Fruit fly (Drosophila melanogaster) Kc167 (cell line): ENCODE results near the gene Pdxk.

Experiments
- Myc ChIP-seq: fragments of >200 bp; optimal IDR thresholded peaks from 2 replicates; lab custom pipeline; 2017; ENCODE audit warnings: missing external identifiers
- Sin3A ChIP-seq: fragments of >200 bp; optimal IDR thresholded peaks from 2 replicates; lab custom pipeline; 2018; ENCODE audit warnings: missing external identifiers
- h ChIP-seq: fragments of >200 bp; optimal IDR thresholded peaks from 3 replicates; lab custom pipeline; 2018; ENCODE audit warnings: missing external identifiers
- insv ChIP-seq: fragments of >200 bp; optimal IDR thresholded peaks from 3 replicates; lab custom pipeline; 2018; ENCODE audit warnings: missing external identifiers
- psq ChIP-seq: fragments of >200 bp; optimal IDR thresholded peaks from 2 replicates; lab custom pipeline; 2017; ENCODE audit warnings: missing external identifiers
- ttk ChIP-seq: sonication (Bioruptor generic); optimal IDR thresholded peaks from 2 replicates; lab custom pipeline; 2017; ENCODE audit warnings: missing external identifiers

Pdxk gene

DNA sequence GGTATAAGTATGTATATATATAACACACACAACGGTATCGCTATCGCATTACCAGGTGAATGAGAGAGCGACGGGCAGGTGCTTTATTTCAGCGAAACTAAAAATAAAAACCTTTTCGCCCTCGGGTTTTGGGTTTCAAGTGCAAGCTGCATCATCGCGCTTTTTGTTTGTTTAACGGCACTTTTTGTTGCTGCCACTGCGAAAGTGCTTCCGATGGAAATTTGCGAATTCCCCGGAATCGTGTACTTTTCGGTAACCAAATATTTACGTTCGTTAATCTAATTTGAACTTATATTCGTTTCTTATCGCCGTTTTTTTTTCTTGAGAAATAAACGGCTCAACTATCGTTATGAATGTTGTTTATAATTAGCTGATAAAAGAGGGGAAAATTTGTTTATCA lies 35.9 kb downstream of the Pdxk start:
- TF ChIP-seq h (lab: Kevin White, UChicago) (no peak), Myc (no peak), psq (lab: Kevin White, UChicago) (no peak), insv (lab: Kevin White, UChicago) (no peak), Sin3A (lab: Kevin White, UChicago) (no peak), ttk (no peak)

DNA sequence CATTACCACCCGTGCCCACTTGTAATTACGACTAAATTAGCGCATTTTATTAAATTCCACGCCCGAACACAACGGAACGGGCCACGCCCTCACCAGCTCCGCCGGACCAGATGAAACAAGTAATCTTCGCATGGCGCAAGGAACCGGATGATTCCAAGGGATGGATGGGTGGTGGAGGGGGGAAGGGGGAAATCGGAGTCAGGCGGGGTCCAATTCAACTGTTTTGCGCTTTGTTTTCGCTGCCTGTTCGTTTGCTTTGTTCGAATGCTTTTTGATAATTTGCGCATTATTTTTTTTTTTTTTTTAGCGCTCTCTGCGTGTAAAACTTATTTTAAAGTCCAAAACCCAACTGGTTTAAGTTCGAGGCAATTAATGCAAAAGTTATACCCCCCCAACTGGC lies 36.6 kb downstream of the Pdxk start:
- no peak for TF ChIP-seq insv (lab: Kevin White, UChicago)
- no peak for TF ChIP-seq h (lab: Kevin White, UChicago)
- TF ChIP-seq psq (lab: Kevin White, UChicago) = no peak
- no peak for TF ChIP-seq Myc
- TF ChIP-seq Sin3A (lab: Kevin White, UChicago) = no peak
- TF ChIP-seq ttk = no peak

dm6 chr3L:9397156-9397555 lies 37.0 kb downstream of the Pdxk start:
- TF ChIP-seq psq (lab: Kevin White, UChicago) (no peak), insv (lab: Kevin White, UChicago) (no peak), h (lab: Kevin White, UChicago) (no peak), Myc (no peak), ttk (no peak), Sin3A (lab: Kevin White, UChicago) (no peak)

DNA sequence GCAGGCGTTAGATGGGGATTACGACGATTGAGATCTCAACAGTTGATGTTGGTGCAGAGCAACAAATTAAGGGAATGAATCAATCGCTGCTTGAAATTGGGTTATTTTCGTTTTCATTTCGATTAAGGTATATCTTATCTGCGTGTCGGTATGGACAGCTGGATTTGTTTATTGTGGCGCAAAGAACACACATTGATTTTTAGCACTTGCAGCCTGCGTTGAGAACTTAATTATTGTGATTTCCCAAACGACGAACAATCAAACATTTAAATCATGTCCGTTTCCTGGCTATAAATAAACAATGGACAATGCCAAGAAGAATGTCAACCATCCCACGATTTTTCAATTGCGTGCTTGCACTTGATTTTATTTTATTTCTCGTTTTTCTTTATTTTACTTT lies 37.9 kb downstream of the Pdxk start:
- TF ChIP-seq Myc = no peak
- TF ChIP-seq Sin3A (lab: Kevin White, UChicago) = no peak

dm6 chr3L:9398435-9398981 lies 38.4 kb downstream of the Pdxk start:
- TF ChIP-seq h (lab: Kevin White, UChicago) (no peak), insv (lab: Kevin White, UChicago) (no peak), Myc (no peak), Sin3A (lab: Kevin White, UChicago) (no peak), psq (lab: Kevin White, UChicago) (no peak), ttk (no peak)

DNA sequence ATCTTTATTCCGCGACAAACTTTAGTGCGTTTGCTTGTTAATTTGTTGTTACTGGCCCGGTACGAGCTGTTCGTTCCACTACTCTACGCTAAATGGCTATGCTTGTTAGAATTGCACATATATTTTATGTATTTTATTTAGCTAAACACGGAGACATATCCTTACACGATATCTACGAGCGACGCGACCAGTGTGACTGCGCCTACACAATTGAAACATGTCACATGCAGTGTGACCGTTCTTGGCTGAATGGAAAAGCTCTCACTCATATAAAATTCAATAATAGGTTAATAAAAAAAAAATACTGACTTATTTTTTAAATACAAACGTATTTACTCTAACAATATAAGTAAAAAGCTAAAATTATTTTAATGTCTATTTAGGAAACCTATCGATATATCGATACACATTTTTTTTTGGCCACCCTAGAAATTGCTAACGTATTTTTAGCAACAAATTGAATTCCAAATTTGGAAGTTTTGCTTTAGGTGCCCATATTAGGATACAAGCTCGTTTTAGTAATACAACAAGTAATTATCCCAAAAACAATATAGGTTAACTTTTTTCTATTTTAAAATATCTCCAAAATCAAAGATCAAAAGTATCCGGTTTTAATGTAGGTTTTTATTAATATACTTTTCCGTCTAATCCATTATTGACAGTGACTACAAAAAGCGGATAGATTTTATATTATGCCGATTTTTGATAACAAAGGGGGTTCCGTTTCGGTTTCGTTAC lies 39.1 kb downstream of the Pdxk start, which contains the start of gene CG4080:
Gene CG4080 (minus strand): TSS at position 215 of the 738 bp plus-strand sequence.
- TF ChIP-seq Sin3A (lab: Kevin White, UChicago) = no peak
- no peak for TF ChIP-seq psq (lab: Kevin White, UChicago)
- TF ChIP-seq insv (lab: Kevin White, UChicago) = no peak
- no peak for TF ChIP-seq h (lab: Kevin White, UChicago)
- no peak for TF ChIP-seq ttk
- TF ChIP-seq Myc = no peak

DNA sequence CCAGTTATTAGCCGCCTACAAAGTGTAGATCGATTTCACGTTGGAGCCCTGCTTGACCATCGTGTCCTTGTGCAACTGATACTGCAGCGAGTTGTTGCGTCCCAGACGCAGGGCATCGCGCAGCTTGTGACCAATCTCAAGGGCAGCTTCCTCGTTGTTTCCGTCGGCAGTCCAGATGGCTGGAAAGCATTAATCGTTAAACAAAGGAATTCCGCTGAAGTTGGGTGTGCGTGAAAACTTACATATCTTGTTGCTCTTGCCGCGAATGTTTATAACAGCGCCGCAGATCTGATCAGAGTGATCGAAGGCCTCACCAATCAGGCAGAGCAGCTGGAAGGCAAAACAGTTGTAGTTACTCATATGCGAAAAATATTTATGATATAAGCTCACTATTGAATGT lies 39.7 kb downstream of the Pdxk start:
- TF ChIP-seq ttk (no peak), Sin3A (lab: Kevin White, UChicago) (no peak), Myc (no peak), h (lab: Kevin White, UChicago) (no peak), insv (lab: Kevin White, UChicago) (no peak), psq (lab: Kevin White, UChicago) (no peak)

- no peak for TF ChIP-seq Sin3A (lab: Kevin White, UChicago)
- no peak for TF ChIP-seq insv (lab: Kevin White, UChicago)
Observed at dm6 chr3L:9400697-9401353, 40.7 kb downstream of the Pdxk start.

dm6 chr3L:9401354-9402156 lies 41.4 kb downstream of the Pdxk start:
- no peak for TF ChIP-seq insv (lab: Kevin White, UChicago)
- TF ChIP-seq Myc = no peak
- no peak for TF ChIP-seq psq (lab: Kevin White, UChicago)
- no peak for TF ChIP-seq Sin3A (lab: Kevin White, UChicago)
- TF ChIP-seq h (lab: Kevin White, UChicago) = no peak

dm6 chr3L:9402157-9402890 lies 42.2 kb downstream of the Pdxk start, which contains the start of gene eIF4E1:
TSS of gene eIF4E1 (minus strand) at chr3L:9402460.
- TF ChIP-seq ttk = no peak
- no peak for TF ChIP-seq Myc
- no peak for TF ChIP-seq psq (lab: Kevin White, UChicago)
- no peak for TF ChIP-seq insv (lab: Kevin White, UChicago)
- TF ChIP-seq h (lab: Kevin White, UChicago) = no peak
- TF ChIP-seq Sin3A (lab: Kevin White, UChicago) = no peak

DNA sequence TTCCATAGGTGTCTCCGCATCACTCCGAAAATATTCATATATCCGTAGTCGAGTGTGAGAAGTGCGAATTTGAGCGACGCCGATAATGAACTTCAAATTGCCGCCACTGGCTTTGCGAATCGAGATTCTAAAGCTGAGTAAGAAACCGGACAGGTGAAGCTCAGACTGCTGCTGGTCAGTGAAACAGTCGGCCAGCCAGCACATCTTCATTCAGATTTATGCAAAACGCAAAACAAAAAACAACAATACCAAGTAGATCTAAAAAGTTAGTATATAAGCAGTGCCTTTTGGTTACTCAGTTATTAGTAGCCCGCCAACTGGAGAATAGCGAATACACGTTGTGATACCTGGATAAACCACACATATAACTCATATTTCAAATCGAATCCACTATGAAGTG lies 44.4 kb downstream of the Pdxk start, which contains the start of gene Cpr67B:
Gene Cpr67B (plus strand): TSS at position 301 of the 400 bp plus-strand sequence.
- no peak for TF ChIP-seq Myc
- TF ChIP-seq psq (lab: Kevin White, UChicago) = no peak
- TF ChIP-seq h (lab: Kevin White, UChicago) = no peak
- no peak for TF ChIP-seq Sin3A (lab: Kevin White, UChicago)
- TF ChIP-seq insv (lab: Kevin White, UChicago) = no peak
- TF ChIP-seq ttk = no peak
